Worm (Caenorhabditis elegans) whole organism, L4/young adult: Measurements from ENCODE around the gene mesp-1.

Experiments
- W03F9.2 ChIP-seq: fragments of 150-350 bp; optimal IDR thresholded peaks from 2 replicates; lab custom pipeline; 2014; ENCODE audit warnings: missing biosample characterization, missing genetic modification characterization
- dao-5 ChIP-seq: sonication (generic microtip); optimal IDR thresholded peaks from 2 replicates; lab custom pipeline; 2016; ENCODE audit warnings: missing genotype, missing genetic modification characterization, moderate library complexity, missing compliant biosample characterization
- him-1 ChIP-seq: sonication (generic microtip); optimal IDR thresholded peaks from 2 replicates; lab custom pipeline; 2016; ENCODE audit warnings: missing genotype, missing genetic modification reagents, missing genetic modification characterization, missing compliant biosample characterization

DNA sequence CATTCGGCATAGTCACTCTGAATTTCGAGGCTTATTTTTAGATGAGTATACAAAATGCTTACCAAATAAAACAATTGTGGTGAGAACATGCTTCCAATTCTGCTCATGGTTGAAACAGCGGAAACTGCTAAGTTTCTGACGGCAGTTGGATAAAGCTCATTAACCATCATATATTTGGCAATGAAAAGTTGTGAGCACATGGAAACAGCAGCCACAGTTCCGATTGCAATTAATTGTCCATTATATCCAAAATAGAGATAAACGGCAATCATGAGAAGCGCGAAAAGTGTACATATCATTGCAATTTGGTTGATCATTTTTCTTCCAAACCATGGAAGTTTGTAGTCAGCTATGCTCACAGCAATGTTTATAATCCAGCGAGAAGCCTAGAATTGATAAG lies 37.9 kb upstream of the mesp-1 start:
- TF ChIP-seq him-1 (no peak), dao-5 (tag; lab: Kevin White, UChicago) (no peak), W03F9.2 (tag; lab: Kevin White, UChicago) (no peak)
